Fruit fly (Drosophila melanogaster) whole organism, prepupa: ENCODE data around the gene ND-ASHI.
A peak's percentile ranks its signal among the peaks of the same experiment; 100 is the strongest.

Experiments
- CG10669 ChIP-seq: fragments of 200-800 bp; sonication (Bioruptor generic); optimal IDR thresholded peaks from 3 replicates; lab custom pipeline; 2018; ENCODE audit warnings: missing biosample characterization, mild to moderate bottlenecking, missing genetic modification characterization, moderate library complexity
- CG11294 ChIP-seq: fragments of 200-800 bp; sonication (Bioruptor generic); IDR thresholded peaks from 2 replicates; pipeline ENCODE4 v1.3.6; 2022; ENCODE audit warnings: missing biosample characterization, missing genetic modification characterization
- CG11902 ChIP-seq: fragments of 200-800 bp; sonication (Bioruptor generic); optimal IDR thresholded peaks from 3 replicates; lab custom pipeline; 2016; ENCODE audit warnings: missing biosample characterization, missing genetic modification characterization
- CG15336 ChIP-seq: fragments of 200-800 bp; sonication (Bioruptor generic); IDR thresholded peaks from 2 replicates; pipeline ENCODE4 v1.3.6; 2022; ENCODE audit warnings: missing biosample characterization, missing genetic modification characterization
- CG1621 ChIP-seq: fragments of 200-800 bp; sonication (Bioruptor generic); optimal IDR thresholded peaks from 3 replicates; lab custom pipeline; 2018; ENCODE audit warnings: missing biosample characterization, mild to moderate bottlenecking, missing genetic modification characterization
- CG16779 ChIP-seq: fragments of 200-800 bp; sonication (Bioruptor generic); optimal IDR thresholded peaks from 3 replicates; lab custom pipeline; 2017; ENCODE audit warnings: missing biosample characterization, mild to moderate bottlenecking, missing genetic modification characterization
- CG3032 ChIP-seq: fragments of 200-800 bp; optimal IDR thresholded peaks from 2 replicates; lab custom pipeline; 2019; ENCODE audit warnings: missing biosample characterization, mild to moderate bottlenecking, missing genetic modification characterization, moderate library complexity
- CG32006 ChIP-seq: fragments of 200-800 bp; sonication (Bioruptor generic); optimal IDR thresholded peaks from 3 replicates; lab custom pipeline; 2017; ENCODE audit warnings: missing biosample characterization, mild to moderate bottlenecking, missing genetic modification characterization
- CG34406 ChIP-seq: fragments of 200-800 bp; sonication (Bioruptor generic); optimal IDR thresholded peaks from 3 replicates; lab custom pipeline; 2016; ENCODE audit warnings: missing biosample characterization, missing genetic modification characterization
- CG4318 ChIP-seq: fragments of 200-800 bp; sonication (Bioruptor generic); optimal IDR thresholded peaks from 3 replicates; lab custom pipeline; 2017; ENCODE audit warnings: missing biosample characterization, mild to moderate bottlenecking, missing genetic modification characterization
- CG6163 ChIP-seq: fragments of 200-800 bp; sonication (Bioruptor generic); IDR thresholded peaks from 3 replicates; pipeline ENCODE4 v1.3.6; 2022; ENCODE audit warnings: missing biosample characterization, missing genetic modification characterization
- CG6276 ChIP-seq: fragments of 200-800 bp; sonication (Bioruptor generic); optimal IDR thresholded peaks from 2 replicates; lab custom pipeline; 2017; ENCODE audit warnings: missing biosample characterization, mild to moderate bottlenecking, missing genetic modification characterization
- CG6808 ChIP-seq: fragments of 200-800 bp; sonication (Bioruptor generic); optimal IDR thresholded peaks from 3 replicates; lab custom pipeline; 2017; ENCODE audit warnings: missing biosample characterization, missing genetic modification characterization, mild to moderate bottlenecking, moderate library complexity, missing genetic modification reagents
- CG6854 ChIP-seq: fragments of 200-800 bp; sonication (Bioruptor generic); optimal IDR thresholded peaks from 2 replicates; lab custom pipeline; 2017; ENCODE audit warnings: missing biosample characterization, mild to moderate bottlenecking, missing genetic modification characterization
- CG8119 ChIP-seq: fragments of 200-800 bp; sonication (Bioruptor generic); IDR thresholded peaks from 3 replicates; pipeline ENCODE4 v1.3.6; 2022; ENCODE audit warnings: missing biosample characterization, missing genetic modification characterization
- CG8632 ChIP-seq: fragments of 200-800 bp; sonication (Bioruptor generic); optimal IDR thresholded peaks from 3 replicates; lab custom pipeline; 2016; ENCODE audit warnings: missing biosample characterization, missing genetic modification characterization
- CG9139 ChIP-seq: fragments of 200-800 bp; sonication (Bioruptor generic); optimal IDR thresholded peaks from 3 replicates; lab custom pipeline; 2017; ENCODE audit warnings: missing biosample characterization, mild to moderate bottlenecking, missing genetic modification characterization
- Eip75B ChIP-seq: fragments of 200-800 bp; sonication (Bioruptor generic); optimal IDR thresholded peaks from 3 replicates; lab custom pipeline; 2016; ENCODE audit warnings: missing biosample characterization, missing genetic modification characterization
- Eip93F ChIP-seq: fragments of 200-800 bp; sonication (Bioruptor generic); optimal IDR thresholded peaks from 2 replicates; lab custom pipeline; 2016; ENCODE audit warnings: missing biosample characterization, mild to moderate bottlenecking, missing genetic modification characterization
- Ets21C ChIP-seq: fragments of 200-800 bp; sonication (Bioruptor generic); optimal IDR thresholded peaks from 3 replicates; lab custom pipeline; 2016; ENCODE audit warnings: missing biosample characterization, missing genetic modification characterization
- Ets96B ChIP-seq: fragments of 200-800 bp; optimal IDR thresholded peaks from 2 replicates; lab custom pipeline; 2019; ENCODE audit warnings: missing biosample characterization, mild to moderate bottlenecking, missing genetic modification characterization, moderate library complexity
- Gug ChIP-seq: fragments of 200-800 bp; sonication (Bioruptor generic); IDR thresholded peaks from 2 replicates; pipeline ENCODE4 v1.3.6; 2022; ENCODE audit warnings: missing biosample characterization, missing genetic modification characterization
- Hr38 ChIP-seq: sonication (Bioruptor generic); optimal IDR thresholded peaks from 2 replicates; lab custom pipeline; 2016; ENCODE audit warnings: missing biosample characterization, missing genetic modification characterization
- Hr39 ChIP-seq: fragments of 200-800 bp; sonication (Bioruptor generic); optimal IDR thresholded peaks from 2 replicates; lab custom pipeline; 2016; ENCODE audit warnings: missing biosample characterization, missing genetic modification characterization
- Hr4 ChIP-seq: fragments of 200-800 bp; sonication (Bioruptor generic); optimal IDR thresholded peaks from 3 replicates; lab custom pipeline; 2016; ENCODE audit warnings: missing biosample characterization, missing genetic modification characterization
- Lpt ChIP-seq: fragments of 200-800 bp; sonication (Bioruptor generic); optimal IDR thresholded peaks from 3 replicates; lab custom pipeline; 2016; ENCODE audit warnings: missing biosample characterization, missing genetic modification characterization
- Met ChIP-seq: fragments of 200-800 bp; sonication (Bioruptor generic); optimal IDR thresholded peaks from 3 replicates; lab custom pipeline; 2016; ENCODE audit warnings: missing biosample characterization, missing genetic modification characterization
- OdsH ChIP-seq: fragments of 200-800 bp; sonication (Bioruptor generic); optimal IDR thresholded peaks from 3 replicates; lab custom pipeline; 2016; ENCODE audit warnings: missing biosample characterization, missing genetic modification characterization
- Smox ChIP-seq: fragments of 200-800 bp; sonication (Bioruptor generic); optimal IDR thresholded peaks from 3 replicates; lab custom pipeline; 2016; ENCODE audit warnings: missing biosample characterization, missing genetic modification characterization
- Sox102F ChIP-seq: fragments of 200-800 bp; sonication (Bioruptor generic); optimal IDR thresholded peaks from 2 replicates; lab custom pipeline; 2016; ENCODE audit warnings: missing biosample characterization, mild to moderate bottlenecking, missing genetic modification characterization
- Sox14 ChIP-seq: fragments of 200-800 bp; sonication (Bioruptor generic); optimal IDR thresholded peaks from 3 replicates; lab custom pipeline; 2016; ENCODE audit warnings: missing biosample characterization, missing genetic modification characterization
- Sox15 ChIP-seq: fragments of 200-800 bp; sonication (Bioruptor generic); optimal IDR thresholded peaks from 3 replicates; lab custom pipeline; 2016; ENCODE audit warnings: missing biosample characterization, missing genetic modification characterization
- achi ChIP-seq: fragments of 200-800 bp; sonication (Bioruptor generic); optimal IDR thresholded peaks from 3 replicates; lab custom pipeline; 2016; ENCODE audit warnings: missing biosample characterization, missing genetic modification characterization
- acj6 ChIP-seq: fragments of 200-800 bp; sonication (Bioruptor generic); optimal IDR thresholded peaks from 3 replicates; lab custom pipeline; 2016; ENCODE audit warnings: missing biosample characterization, missing genetic modification characterization
- cyc ChIP-seq: fragments of 200-800 bp; sonication (Bioruptor generic); optimal IDR thresholded peaks from 3 replicates; lab custom pipeline; 2016; ENCODE audit warnings: missing biosample characterization, missing genetic modification characterization
- eg ChIP-seq: fragments of 200-800 bp; sonication (Bioruptor generic); IDR thresholded peaks from 3 replicates; pipeline ENCODE4 v1.3.6; 2022; ENCODE audit warnings: missing biosample characterization, missing genetic modification characterization
- esn ChIP-seq: fragments of 200-800 bp; sonication (Bioruptor generic); optimal IDR thresholded peaks from 2 replicates; lab custom pipeline; 2016; ENCODE audit warnings: missing biosample characterization, mild to moderate bottlenecking, missing genetic modification characterization, moderate library complexity
- fd59A ChIP-seq: fragments of 200-800 bp; sonication (Bioruptor generic); optimal IDR thresholded peaks from 2 replicates; lab custom pipeline; 2017; ENCODE audit warnings: missing biosample characterization, mild to moderate bottlenecking, missing genetic modification characterization, missing genetic modification reagents
- fkh ChIP-seq: fragments of 200-800 bp; sonication (Bioruptor generic); optimal IDR thresholded peaks from 3 replicates; lab custom pipeline; 2017; ENCODE audit warnings: missing biosample characterization, mild to moderate bottlenecking, missing genetic modification characterization, moderate library complexity
- lz ChIP-seq: fragments of 200-800 bp; sonication (Bioruptor generic); optimal IDR thresholded peaks from 3 replicates; lab custom pipeline; 2016; ENCODE audit warnings: missing biosample characterization, missing genetic modification characterization
- net ChIP-seq: fragments of 200-800 bp; sonication (Bioruptor generic); optimal IDR thresholded peaks from 3 replicates; lab custom pipeline; 2016; ENCODE audit warnings: missing biosample characterization, missing genetic modification characterization
- pdm3 ChIP-seq: fragments of 200-800 bp; sonication (Bioruptor generic); optimal IDR thresholded peaks from 3 replicates; lab custom pipeline; 2016; ENCODE audit warnings: missing biosample characterization, missing genetic modification characterization
- salr ChIP-seq, 2 experiments: fragments of 200-800 bp; sonication (Bioruptor generic); optimal IDR thresholded peaks; 3 replicates each; lab custom pipeline; 2016 to 2018; ENCODE audit warnings: missing biosample characterization in 2 of 2, missing genetic modification characterization in 2 of 2, mild to moderate bottlenecking in 1 of 2
- spab ChIP-seq: fragments of 200-800 bp; sonication (Bioruptor generic); optimal IDR thresholded peaks from 2 replicates; lab custom pipeline; 2017; ENCODE audit warnings: missing biosample characterization, mild to moderate bottlenecking, missing genetic modification characterization, missing genetic modification reagents
- ss ChIP-seq, 2 experiments: fragments of 200-800 bp; sonication (Bioruptor generic); optimal IDR thresholded peaks; 2 replicates in 1 of 2; 3 replicates in 1 of 2; lab custom pipeline; 2017 to 2018; ENCODE audit warnings: mild to moderate bottlenecking in 2 of 2, missing biosample characterization in 2 of 2, missing genetic modification characterization in 2 of 2, moderate library complexity in 1 of 2
- topi ChIP-seq: fragments of 200-800 bp; sonication (Bioruptor generic); optimal IDR thresholded peaks from 3 replicates; lab custom pipeline; 2016; ENCODE audit warnings: missing biosample characterization, missing genetic modification characterization
- vri ChIP-seq: fragments of 200-800 bp; sonication (Bioruptor generic); optimal IDR thresholded peaks from 3 replicates; lab custom pipeline; 2016; ENCODE audit warnings: missing biosample characterization, mild to moderate bottlenecking, missing genetic modification characterization

The ND-ASHI gene

DNA sequence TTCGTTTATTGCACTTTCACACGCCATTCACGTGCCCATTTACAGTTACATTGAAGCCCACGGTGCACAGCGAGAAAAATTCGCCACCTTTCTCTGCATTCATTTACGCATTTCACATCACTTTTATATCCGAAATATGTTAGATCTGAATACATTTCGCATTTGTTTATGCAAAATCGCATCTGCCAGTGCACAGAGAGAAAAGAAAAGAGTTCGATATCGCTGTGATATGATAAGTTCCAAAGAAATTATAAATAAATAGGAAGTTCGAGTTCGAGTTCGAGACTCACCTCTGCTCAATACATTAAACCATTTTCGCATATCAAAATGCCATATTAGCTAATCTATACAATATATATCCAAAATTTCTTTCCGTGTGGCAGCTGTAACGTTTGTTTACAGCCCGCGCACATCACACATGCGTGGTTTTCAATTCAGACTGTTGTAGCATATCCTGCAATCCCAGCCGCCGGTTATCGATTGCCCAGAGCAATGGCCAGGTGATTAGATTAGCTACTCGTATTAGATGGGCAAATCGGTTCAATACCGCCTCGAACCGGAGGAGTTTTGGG, 22.8 kb downstream of the ND-ASHI start (continued):
- TF ChIP-seq Met (GFP tag; lab: Kevin White, UChicago) (peak; percentile 93), CG6163 (GFP tag; lab: Robert Waterston, UW) (peak; percentile 90), cyc (GFP tag; lab: Kevin White, UChicago) (peak; percentile 94), CG34406 (GFP tag; lab: Kevin White, UChicago) (peak; percentile 89), Smox (peak; percentile 92), fkh (GFP tag; lab: Kevin White, UChicago) (peak; percentile 55), spab (peak; percentile 85), CG10669 (peak; percentile 91), net (peak; percentile 93), acj6 (GFP tag; lab: Kevin White, UChicago) (peak; percentile 91), topi (GFP tag; lab: Kevin White, UChicago) (peak; percentile 96), Sox15 (peak; percentile 89), salr (GFP tag; optimal IDR thresholded peaks at IDR 0.05; lab: Kevin White, UChicago) (peak; percentile 73 to 91), Sox14 (GFP tag; lab: Kevin White, UChicago) (peak; percentile 91), Eip75B (GFP tag; lab: Kevin White, UChicago) (peak; percentile 91), ss (GFP tag; optimal IDR thresholded peaks at IDR 0.05; lab: Kevin White, UChicago) (peak; percentile 77 to 88), CG8632 (peak; percentile 90), Ets96B (tag; lab: Kevin White, UChicago) (peak; percentile 84)
- TF ChIP-seq, all 60 proteins: peak for 59

dm6 chrX:6654198-6654831, 24.6 kb downstream of the ND-ASHI start, which contains the start of the genes CG3226 and Cdc7:
Gene CG3226, minus strand, starts transcription at chrX:6654248.
Gene Cdc7, plus strand, starts transcription at chrX:6654541.
- TF ChIP-seq Sox14 (GFP tag; lab: Kevin White, UChicago) (peak; percentile 53), Gug (GFP tag; lab: Robert Waterston, UW) (no peak), Ets21C (GFP tag; lab: Kevin White, UChicago) (no peak), CG3032 (tag; lab: Kevin White, UChicago) (peak; percentile 45), salr (GFP tag; optimal IDR thresholded peaks at IDR 0.05; lab: Kevin White, UChicago) (peak; percentile 4 to 27), achi (GFP tag; lab: Kevin White, UChicago) (peak; percentile 64), Hr38 (GFP tag; lab: Kevin White, UChicago) (no peak), CG4318 (GFP tag; lab: Kevin White, UChicago) (no peak), Met (GFP tag; lab: Kevin White, UChicago) (peak; percentile 72), Sox102F (peak; percentile 68), fd59A (GFP tag; lab: Kevin White, UChicago) (peak; percentile 35), cyc (GFP tag; lab: Kevin White, UChicago) (peak; percentile 57), CG10669 (peak; percentile 57), CG6276 (GFP tag; lab: Kevin White, UChicago) (peak; percentile 9), CG15336 (GFP tag; lab: Robert Waterston, UW) (no peak), CG9139 (GFP tag; lab: Kevin White, UChicago) (peak; percentile 53), CG6163 (GFP tag; lab: Robert Waterston, UW) (peak; percentile 54; the same call in 1 of the 3 replicates), net (peak; percentile 70), CG6808 (GFP tag; lab: Kevin White, UChicago) (peak; percentile 74), CG11902 (GFP tag; lab: Kevin White, UChicago) (no peak), fkh (GFP tag; lab: Kevin White, UChicago) (peak; percentile 56), CG8632 (peak; percentile 60), vri (GFP tag; lab: Kevin White, UChicago) (peak; percentile 59), Eip93F (GFP tag; lab: Kevin White, UChicago) (peak; percentile 18), Smox (peak; percentile 56), CG8119 (GFP tag; lab: Robert Waterston, UW) (no peak), pdm3 (GFP tag; lab: Kevin White, UChicago) (peak; percentile 69), CG11294 (GFP tag; lab: Robert Waterston, UW) (no peak), Hr39 (GFP tag; lab: Kevin White, UChicago) (peak; percentile 30), CG1621 (tag; lab: Kevin White, UChicago) (peak; percentile 51), CG16779 (tag; lab: Kevin White, UChicago) (peak; percentile 31), lz (GFP tag; lab: Kevin White, UChicago) (peak; percentile 50), CG34406 (GFP tag; lab: Kevin White, UChicago) (peak; percentile 64), Hr4 (GFP tag; lab: Kevin White, UChicago) (no peak), CG6854 (GFP tag; lab: Kevin White, UChicago) (peak; percentile 66), OdsH (GFP tag; lab: Kevin White, UChicago) (peak; percentile 67), eg (GFP tag; lab: Robert Waterston, UW) (peak; percentile 53; the same call in 1 of the 3 replicates), Lpt (peak; percentile 35), CG32006 (GFP tag; lab: Kevin White, UChicago) (peak; percentile 42), esn (peak; percentile 76)
